Fruit fly (Drosophila melanogaster): ENCODE measurements around the gene Ssadh.

- TF ChIP-seq h (optimal IDR thresholded peaks at IDR 0.05): no peak
- TF ChIP-seq psq (optimal IDR thresholded peaks at IDR 0.05): no peak
- no peak for TF ChIP-seq Sin3A (optimal IDR thresholded peaks at IDR 0.05)
- TF ChIP-seq insv (optimal IDR thresholded peaks at IDR 0.05): no peak
These were observed 21.5 kb upstream of the Ssadh start for dm6 chr3R:25648258-25648606.
